Worm (Caenorhabditis elegans): ENCODE measurements around the gene sri-73.

ce11 chrV:596923-597322, 31.0 kb upstream of the sri-73 start:
- TF ChIP-seq nhr-12 (tag; optimal IDR thresholded peaks at IDR 0.05) (no peak), nhr-77 (tag; optimal IDR thresholded peaks at IDR 0.05) (no peak), elt-1 (tag; optimal IDR thresholded peaks at IDR 0.05) (peak; percentile 29), lin-13 (GFP tag; optimal IDR thresholded peaks at IDR 0.05) (no peak), zag-1 (tag; optimal IDR thresholded peaks at IDR 0.05) (no peak), nhr-11 (tag; optimal IDR thresholded peaks at IDR 0.05) (no peak)

Data from whole organism, L2 larva.